Worm (Caenorhabditis elegans): ENCODE results near the gene immp-2.

immp-2 gene

ce11 chrIV:1009546-1009945, 3.9 kb upstream of the immp-2 start, which contains the start of gene Y55F3AM.9 (continued):
- TF ChIP-seq tbp1 (GFP tag; optimal IDR thresholded peaks at IDR 0.05) = peak; percentile 10
- no peak for TF ChIP-seq lag-1 (GFP tag; IDR thresholded peaks at IDR 0.05)
- 0 out of 2 replicates have a peak, but pooled peaks have one; percentile 39 for TF ChIP-seq dox-1 (GFP tag; IDR thresholded peaks at IDR 0.05)
- no peak for TF ChIP-seq T07F8.4 (tag; optimal IDR thresholded peaks at IDR 0.05)
- TF ChIP-seq him-1 (tag; optimal IDR thresholded peaks at IDR 0.05) = no peak
- no peak for TF ChIP-seq snpc-4 (GFP tag; optimal IDR thresholded peaks at IDR 0.05)
- TF ChIP-seq snpc-4 (tag; optimal IDR thresholded peaks at IDR 0.05) = no peak
- no peak for TF ChIP-seq zfh-2 (GFP tag; conservative IDR thresholded peaks at IDR 0.05)
- TF ChIP-seq hlh-12 (tag; optimal IDR thresholded peaks at IDR 0.05) = no peak
- no peak for TF ChIP-seq madf-8 (GFP tag; conservative IDR thresholded peaks at IDR 0.05)
- TF ChIP-seq bed-2 (GFP tag; IDR thresholded peaks at IDR 0.05) = no peak
- TF ChIP-seq lsy-27 (tag; optimal IDR thresholded peaks at IDR 0.05; ENCODE audit: borderline replicate concordance, insufficient read depth) = no peak
- no peak for TF ChIP-seq bed-1 (GFP tag; IDR thresholded peaks at IDR 0.05)
- no peak for TF ChIP-seq akir-1 (GFP tag; optimal IDR thresholded peaks at IDR 0.05)
- TF ChIP-seq snpc-1.1 (tag; optimal IDR thresholded peaks at IDR 0.05; ENCODE audit: insufficient read depth) = peak; percentile 19
- no peak for TF ChIP-seq cebp-2 (GFP tag; IDR thresholded peaks at IDR 0.05)
- no peak for TF ChIP-seq ztf-22 (GFP tag; optimal IDR thresholded peaks at IDR 0.05)
- TF ChIP-seq F33H1.4 (GFP tag; IDR thresholded peaks at IDR 0.05) = peak; percentile 52
- TF ChIP-seq T26A5.8 (tag; optimal IDR thresholded peaks at IDR 0.05) = no peak
- no peak for TF ChIP-seq fkh-3 (tag; optimal IDR thresholded peaks at IDR 0.05)
- no peak for TF ChIP-seq ama-1 (optimal IDR thresholded peaks at IDR 0.05)
- no peak for TF ChIP-seq ama-1 (GFP tag; optimal IDR thresholded peaks at IDR 0.05)
- TF ChIP-seq ztf-6 (GFP tag; IDR thresholded peaks at IDR 0.05) = no peak
- no peak for TF ChIP-seq unc-62 (GFP tag; optimal IDR thresholded peaks at IDR 0.05)
- TF ChIP-seq efl-1 (GFP tag; optimal IDR thresholded peaks at IDR 0.05) = peak; percentile 10
- TF ChIP-seq pha-4 (tag; optimal IDR thresholded peaks at IDR 0.05) = no peak
- TF ChIP-seq unc-130 (GFP tag; optimal IDR thresholded peaks at IDR 0.05) = no peak
- TF ChIP-seq F22D6.2 (tag; optimal IDR thresholded peaks at IDR 0.05) = no peak
- no peak for TF ChIP-seq zim-3 (tag; optimal IDR thresholded peaks at IDR 0.05)
- TF ChIP-seq let-607 (tag; optimal IDR thresholded peaks at IDR 0.05) = no peak
- no peak for TF ChIP-seq hmg-20 (GFP tag; IDR thresholded peaks at IDR 0.05)
- TF ChIP-seq cebp-1 (GFP tag; IDR thresholded peaks at IDR 0.05) = no peak
- peak; percentile 37 for TF ChIP-seq cebp-1 (tag; optimal IDR thresholded peaks at IDR 0.05)
- TF ChIP-seq madf-6 (GFP tag; IDR thresholded peaks at IDR 0.05) = peak; percentile 51; the same call in 1 of the 2 replicates
- TF ChIP-seq mxl-1 (tag; optimal IDR thresholded peaks at IDR 0.05) = no peak
- TF ChIP-seq ets-4 (GFP tag; optimal IDR thresholded peaks at IDR 0.05) = no peak
- no peak for TF ChIP-seq egl-18 (GFP tag; IDR thresholded peaks at IDR 0.05)
- no peak for TF ChIP-seq ceh-27 (GFP tag; optimal IDR thresholded peaks at IDR 0.05)
- no peak for TF ChIP-seq ztf-18 (tag; optimal IDR thresholded peaks at IDR 0.05)
- no peak for TF ChIP-seq attf-6 (GFP tag; IDR thresholded peaks at IDR 0.05)
- no peak for TF ChIP-seq madf-10 (tag; optimal IDR thresholded peaks at IDR 0.05)
- TF ChIP-seq tlf-1 (GFP tag; optimal IDR thresholded peaks at IDR 0.05) = no peak
- TF ChIP-seq ccch-3 (GFP tag; optimal IDR thresholded peaks at IDR 0.05) = no peak
- TF ChIP-seq ekl-4 (GFP tag; IDR thresholded peaks at IDR 0.05) = no peak
- no peak for TF ChIP-seq nhr-90 (tag; optimal IDR thresholded peaks at IDR 0.05)
- TF ChIP-seq mel-28 (tag; optimal IDR thresholded peaks at IDR 0.05; ENCODE audit: borderline replicate concordance) = no peak
- TF ChIP-seq ztf-25 (GFP tag; IDR thresholded peaks at IDR 0.05) = no peak
- no peak for TF ChIP-seq sdz-38 (tag; optimal IDR thresholded peaks at IDR 0.05)
- TF ChIP-seq sptf-2 (GFP tag; optimal IDR thresholded peaks at IDR 0.05) = no peak
- no peak for TF ChIP-seq sea-2 (GFP tag; IDR thresholded peaks at IDR 0.05)
- no peak for TF ChIP-seq athp-1 (tag; optimal IDR thresholded peaks at IDR 0.05)
